Fruit fly (Drosophila melanogaster): ENCODE data around the gene noi.

Gene noi

DNA sequence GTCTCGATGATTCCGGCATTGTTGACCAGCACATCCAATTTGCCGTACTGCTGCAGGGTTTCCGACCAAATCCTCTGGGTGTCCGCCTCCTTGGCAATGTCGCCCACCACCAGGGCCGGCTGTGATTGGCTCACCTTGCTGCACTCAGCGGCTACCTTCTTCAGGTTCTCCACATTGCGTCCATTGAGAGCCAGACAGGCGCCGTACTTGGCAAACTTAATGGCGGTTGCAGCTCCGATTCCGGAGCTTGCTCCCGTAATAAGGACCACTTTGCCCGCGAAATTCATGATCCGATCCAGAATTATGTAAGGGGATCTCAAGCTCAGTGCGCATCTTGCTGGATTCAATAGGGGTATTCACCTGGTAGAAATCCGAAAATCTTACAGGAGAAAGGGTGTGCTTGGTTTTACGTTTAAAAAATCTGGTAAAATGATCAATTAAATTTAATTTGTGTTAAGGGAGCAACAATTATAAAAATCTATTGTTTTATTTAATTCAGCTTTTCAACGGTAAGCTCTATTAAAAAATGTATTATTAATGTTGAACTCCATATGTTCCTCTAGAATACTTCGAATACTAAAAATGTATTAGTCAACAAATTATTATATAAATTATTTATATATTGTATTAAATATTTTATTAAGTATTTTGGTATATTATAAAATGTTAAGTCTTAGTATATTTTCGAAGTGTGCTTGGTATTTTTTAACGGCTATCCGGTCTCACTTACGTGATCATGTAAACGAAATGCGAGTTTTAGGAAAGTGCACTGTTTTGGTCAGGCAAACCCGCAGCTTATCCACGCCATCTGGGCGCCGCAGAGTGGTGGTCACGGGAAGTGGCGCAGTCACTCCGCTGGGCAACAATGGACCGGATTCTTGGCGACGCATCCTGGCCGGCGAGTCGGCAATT is 45.5 kb upstream of the noi start, which contains the start of the genes CG31548 and CG12170 (continued):
- TF ChIP-seq HmgD (GFP tag; optimal IDR thresholded peaks at IDR 0.05) = no peak
- no peak for TF ChIP-seq CG2889 (GFP tag; IDR thresholded peaks at IDR 0.05)
- no peak for TF ChIP-seq CG18599 (GFP tag; optimal IDR thresholded peaks at IDR 0.05)
- TF ChIP-seq CG11696 (GFP tag; IDR thresholded peaks at IDR 0.05) = no peak
- TF ChIP-seq dati (GFP tag; IDR thresholded peaks at IDR 0.05) = no peak
- peak; percentile 77 for TF ChIP-seq CG2712 (tag; optimal IDR thresholded peaks at IDR 0.05)
- TF ChIP-seq CG4328 (GFP tag; optimal IDR thresholded peaks at IDR 0.05) = no peak
- no peak for TF ChIP-seq Elba2 (GFP tag; optimal IDR thresholded peaks at IDR 0.05)
- no peak for TF ChIP-seq fd64A (GFP tag; optimal IDR thresholded peaks at IDR 0.05)
- TF ChIP-seq CG8281 (tag; optimal IDR thresholded peaks at IDR 0.05) = no peak
- peak; percentile 56 for TF ChIP-seq az2 (GFP tag; optimal IDR thresholded peaks at IDR 0.05)
- TF ChIP-seq CG9876 (GFP tag; optimal IDR thresholded peaks at IDR 0.05) = no peak
- no peak for TF ChIP-seq CG7556 (GFP tag; optimal IDR thresholded peaks at IDR 0.05)
- TF ChIP-seq Lhr (GFP tag; optimal IDR thresholded peaks at IDR 0.05) = peak; percentile 19
- no peak for TF ChIP-seq Hey (tag; optimal IDR thresholded peaks at IDR 0.05)
- no peak for TF ChIP-seq otp (GFP tag; IDR thresholded peaks at IDR 0.05)
- TF ChIP-seq NK7.1 (GFP tag; optimal IDR thresholded peaks at IDR 0.05) = no peak
- no peak for TF ChIP-seq CG6654 (GFP tag; optimal IDR thresholded peaks at IDR 0.05)
- 0 out of 2 replicates have a peak, but pooled peaks have one; percentile 12 for TF ChIP-seq sens-2 (GFP tag; IDR thresholded peaks at IDR 0.05)
- peak; percentile 39; the same call in 1 of the 2 replicates for TF ChIP-seq Atf6 (GFP tag; IDR thresholded peaks at IDR 0.05)
- TF ChIP-seq CG18764 (GFP tag; optimal IDR thresholded peaks at IDR 0.05) = peak; percentile 42
- TF ChIP-seq CG12155 (GFP tag; optimal IDR thresholded peaks at IDR 0.05) = peak; percentile 31
- no peak for TF ChIP-seq CG3995 (GFP tag; optimal IDR thresholded peaks at IDR 0.05)
- no peak for TF ChIP-seq vnd (GFP tag; IDR thresholded peaks at IDR 0.05; ENCODE audit: partially characterized antibody)
- TF ChIP-seq CG13894 (tag; optimal IDR thresholded peaks at IDR 0.05) = no peak
- no peak for TF ChIP-seq ftz-f1 (GFP tag; optimal IDR thresholded peaks at IDR 0.05)
- TF ChIP-seq CG14710 (tag; optimal IDR thresholded peaks at IDR 0.05) = peak; percentile 70
- no peak for TF ChIP-seq nerfin-2 (GFP tag; IDR thresholded peaks at IDR 0.05; ENCODE audit: partially characterized antibody)
- no peak for TF ChIP-seq CG42726 (GFP tag; IDR thresholded peaks at IDR 0.05; ENCODE audit: partially characterized antibody)
- TF ChIP-seq al (GFP tag; IDR thresholded peaks at IDR 0.05) = no peak
- no peak for TF ChIP-seq repo (GFP tag; optimal IDR thresholded peaks at IDR 0.05)
- TF ChIP-seq btn (GFP tag; optimal IDR thresholded peaks at IDR 0.05) = no peak
- TF ChIP-seq CG10321 (GFP tag; IDR thresholded peaks at IDR 0.05) = no peak
- TF ChIP-seq Lpt (GFP tag; optimal IDR thresholded peaks at IDR 0.05) = no peak
- no peak for TF ChIP-seq pb (GFP tag; optimal IDR thresholded peaks at IDR 0.05)
- TF ChIP-seq CrebB (tag; optimal IDR thresholded peaks at IDR 0.05) = no peak
- TF ChIP-seq CG4854 (GFP tag; optimal IDR thresholded peaks at IDR 0.05) = peak; percentile 11
- TF ChIP-seq CG5245 (GFP tag; optimal IDR thresholded peaks at IDR 0.05) = peak; percentile 3
- TF ChIP-seq CG10209 (GFP tag; optimal IDR thresholded peaks at IDR 0.05) = no peak
- TF ChIP-seq caup (GFP tag; optimal IDR thresholded peaks at IDR 0.05; ENCODE audit: severe bottlenecking) = no peak
- TF ChIP-seq Max (GFP tag; optimal IDR thresholded peaks at IDR 0.05) = no peak
- TF ChIP-seq CG30431 (GFP tag; optimal IDR thresholded peaks at IDR 0.05) = no peak
- no peak for TF ChIP-seq croc (GFP tag; conservative IDR thresholded peaks at IDR 0.05)
- no peak for TF ChIP-seq CG7963 (GFP tag; IDR thresholded peaks at IDR 0.05; ENCODE audit: partially characterized antibody)
- TF ChIP-seq CG9727 (GFP tag; optimal IDR thresholded peaks at IDR 0.05) = peak; percentile 69
- TF ChIP-seq bowl (GFP tag; IDR thresholded peaks at IDR 0.05) = no peak
- TF ChIP-seq Xrp1 (GFP tag; IDR thresholded peaks at IDR 0.05) = no peak
- TF ChIP-seq CG14965 (GFP tag; optimal IDR thresholded peaks at IDR 0.05; ENCODE audit: borderline replicate concordance) = no peak
- TF ChIP-seq CG8478 (optimal IDR thresholded peaks at IDR 0.05) = no peak
- peak; percentile 43; the same call in 2 of the 3 replicates for TF ChIP-seq tgo (GFP tag; IDR thresholded peaks at IDR 0.05)

Data from whole organism, embryonic.